Worm (Caenorhabditis elegans) whole organism, young adult: ENCODE measurements around the gene lgc-33.

Experiments
- B0261.1 ChIP-seq: sonication (generic microtip); optimal IDR thresholded peaks from 2 replicates; lab custom pipeline; 2016; ENCODE audit warnings: mild to moderate bottlenecking, missing genetic modification characterization, moderate library complexity, missing compliant biosample characterization
- B0336.3 ChIP-seq: fragments of 200-800 bp; sonication (Bioruptor generic); IDR thresholded peaks from 2 replicates; pipeline ENCODE4 v1.3.6; 2022; ENCODE audit warnings: missing genetic modification characterization, missing compliant biosample characterization
- F33H1.4 ChIP-seq: fragments of 200-800 bp; sonication (Bioruptor generic); IDR thresholded peaks from 2 replicates; pipeline ENCODE4 v1.3.6; 2022; ENCODE audit warnings: missing genetic modification reagents, missing genetic modification characterization, missing compliant biosample characterization
- F37B4.10 ChIP-seq: fragments of 200-800 bp; sonication (Bioruptor generic); IDR thresholded peaks from 2 replicates; pipeline ENCODE4 v1.3.6; 2022; ENCODE audit warnings: missing genetic modification characterization, missing compliant biosample characterization
- K11D2.4 ChIP-seq: fragments of 200-800 bp; sonication (Bioruptor generic); IDR thresholded peaks from 2 replicates; pipeline ENCODE4 v1.3.6; 2022; ENCODE audit warnings: missing genetic modification reagents, missing genetic modification characterization, missing compliant biosample characterization
- ZK185.1 ChIP-seq: sonication (generic microtip); optimal IDR thresholded peaks from 2 replicates; lab custom pipeline; 2016; ENCODE audit warnings: mild to moderate bottlenecking, missing genetic modification characterization, missing compliant biosample characterization; ENCODE audit not compliant: poor library complexity, severe bottlenecking
- aptf-2 ChIP-seq: fragments of 200-800 bp; sonication (Bioruptor generic); conservative IDR thresholded peaks from 2 replicates; pipeline ENCODE4 v1.3.6; 2022; ENCODE audit warnings: missing genetic modification reagents, missing genetic modification characterization, missing compliant biosample characterization
- bed-2 ChIP-seq: fragments of 200-800 bp; sonication (Bioruptor generic); IDR thresholded peaks from 2 replicates; pipeline ENCODE4 v1.3.6; 2022; ENCODE audit warnings: missing genetic modification reagents, missing genetic modification characterization, missing compliant biosample characterization
- cebp-1 ChIP-seq, 2 experiments: fragments of 200-800 bp in 1 of 2; sonication (Bioruptor generic) in 1 of 2; sonication (generic microtip) in 1 of 2; IDR thresholded peaks in 1 of 2; optimal IDR thresholded peaks in 1 of 2; 2 replicates each; pipeline versions ENCODE4 v1.3.6 to Lab custom; 2017 to 2022; ENCODE audit warnings: missing compliant biosample characterization in 2 of 2, missing genetic modification characterization in 2 of 2, mild to moderate bottlenecking in 1 of 2, missing genetic modification reagents in 1 of 2, moderate library complexity in 1 of 2
- ceh-100 ChIP-seq: fragments of 200-800 bp; sonication (Bioruptor generic); IDR thresholded peaks from 2 replicates; pipeline ENCODE4 v1.3.6; 2022; ENCODE audit warnings: missing genetic modification reagents, missing genetic modification characterization, missing compliant biosample characterization
- ceh-40 ChIP-seq: fragments of 200-800 bp; sonication (Bioruptor generic); IDR thresholded peaks from 2 replicates; pipeline ENCODE4 v1.3.6; 2022; ENCODE audit warnings: missing genetic modification characterization, missing compliant biosample characterization
- chd-7 ChIP-seq: sonication (generic microtip); optimal IDR thresholded peaks from 2 replicates; lab custom pipeline; 2016; ENCODE audit warnings: mild to moderate bottlenecking, missing genetic modification characterization, moderate library complexity, missing compliant biosample characterization
- dox-1 ChIP-seq: fragments of 200-800 bp; sonication (Bioruptor generic); IDR thresholded peaks from 2 replicates; pipeline ENCODE4 v1.3.6; 2022; ENCODE audit warnings: missing genetic modification reagents, missing genetic modification characterization, missing compliant biosample characterization
- egl-44 ChIP-seq: fragments of 200-800 bp; sonication (Bioruptor generic); IDR thresholded peaks from 2 replicates; pipeline ENCODE4 v1.3.6; 2022; ENCODE audit warnings: missing genetic modification reagents, missing genetic modification characterization, missing compliant biosample characterization
- egrh-3 ChIP-seq: fragments of 200-800 bp; sonication (Bioruptor generic); IDR thresholded peaks from 2 replicates; pipeline ENCODE4 v1.3.6; 2022; ENCODE audit warnings: missing genetic modification reagents, missing genetic modification characterization, missing compliant biosample characterization
- ets-4 ChIP-seq: fragments of 200-800 bp; sonication (Bioruptor generic); optimal IDR thresholded peaks from 2 replicates; lab custom pipeline; 2018; ENCODE audit warnings: mild to moderate bottlenecking, missing genetic modification characterization, missing compliant biosample characterization
- hlh-26 ChIP-seq: fragments of 200-800 bp; sonication (Bioruptor generic); conservative IDR thresholded peaks from 2 replicates; pipeline ENCODE4 v1.3.6; 2022; ENCODE audit warnings: missing genetic modification reagents, missing genetic modification characterization, missing compliant biosample characterization
- hmg-1.2 ChIP-seq: fragments of 200-800 bp; sonication (Bioruptor generic); IDR thresholded peaks from 2 replicates; pipeline ENCODE4 v1.3.6; 2022; ENCODE audit warnings: missing genetic modification reagents, missing genetic modification characterization, missing compliant biosample characterization
- hmg-20 ChIP-seq: fragments of 200-800 bp; sonication (Bioruptor generic); IDR thresholded peaks from 2 replicates; pipeline ENCODE4 v1.3.6; 2022; ENCODE audit warnings: missing genetic modification reagents, missing genetic modification characterization, missing compliant biosample characterization
- hsf-1 ChIP-seq: fragments of 200-800 bp; sonication (Bioruptor generic); IDR thresholded peaks from 2 replicates; pipeline ENCODE4 v1.3.6; 2022; ENCODE audit warnings: missing genetic modification reagents, missing genetic modification characterization, missing compliant biosample characterization
- lag-1 ChIP-seq: fragments of 200-800 bp; sonication (Bioruptor generic); IDR thresholded peaks from 2 replicates; pipeline ENCODE4 v1.3.6; 2022; ENCODE audit warnings: missing genetic modification reagents, missing genetic modification characterization, missing compliant biosample characterization
- lin-26 ChIP-seq: fragments of 200-800 bp; sonication (Bioruptor generic); IDR thresholded peaks from 2 replicates; pipeline ENCODE4 v1.3.6; 2022; ENCODE audit warnings: missing genetic modification reagents, missing genetic modification characterization, missing compliant biosample characterization
- lin-54 ChIP-seq: fragments of 200-800 bp; sonication (Bioruptor generic); optimal IDR thresholded peaks from 2 replicates; lab custom pipeline; 2018; ENCODE audit warnings: mild to moderate bottlenecking, missing genetic modification characterization, missing compliant biosample characterization
- lsl-1 ChIP-seq: fragments of 200-800 bp; sonication (Bioruptor generic); optimal IDR thresholded peaks from 2 replicates; lab custom pipeline; 2018; ENCODE audit warnings: mild to moderate bottlenecking, missing genetic modification characterization, moderate library complexity, missing compliant biosample characterization
- madf-3 ChIP-seq: fragments of 200-800 bp; sonication (Bioruptor generic); IDR thresholded peaks from 2 replicates; pipeline ENCODE4 v1.3.6; 2022; ENCODE audit warnings: missing genetic modification reagents, missing genetic modification characterization, missing compliant biosample characterization
- madf-6 ChIP-seq: fragments of 200-800 bp; sonication (Bioruptor generic); IDR thresholded peaks from 2 replicates; pipeline ENCODE4 v1.3.6; 2022; ENCODE audit warnings: missing genetic modification reagents, missing genetic modification characterization, missing compliant biosample characterization
- mcd-1 ChIP-seq: fragments of 200-800 bp; sonication (Bioruptor generic); IDR thresholded peaks from 2 replicates; pipeline ENCODE4 v1.3.6; 2022; ENCODE audit warnings: missing genetic modification reagents, missing genetic modification characterization, missing compliant biosample characterization
- pbrm-1 ChIP-seq: fragments of 200-800 bp; sonication (Bioruptor generic); IDR thresholded peaks from 2 replicates; pipeline ENCODE4 v1.3.6; 2022; ENCODE audit warnings: missing genetic modification reagents, missing genetic modification characterization, missing compliant biosample characterization
- rcor-1 ChIP-seq: fragments of 200-800 bp; sonication (Bioruptor generic); IDR thresholded peaks from 2 replicates; pipeline ENCODE4 v1.3.6; 2022; ENCODE audit warnings: missing genetic modification reagents, missing genetic modification characterization, missing compliant biosample characterization
- rpc-1 ChIP-seq, 2 experiments: fragments of 150-350 bp in 1 of 2; sonication (generic microtip) in 1 of 2; optimal IDR thresholded peaks; 2 replicates each; lab custom pipeline; 2014 to 2018; ENCODE audit warnings: missing biosample characterization in 1 of 2, missing genetic modification characterization in 1 of 2, missing genetic modification reagents in 1 of 2, missing genotype in 1 of 2
- sea-2 ChIP-seq: fragments of 200-800 bp; sonication (Bioruptor generic); IDR thresholded peaks from 2 replicates; pipeline ENCODE4 v1.3.6; 2022; ENCODE audit warnings: missing genetic modification characterization, missing compliant biosample characterization
- snpc-4 ChIP-seq, 5 experiments: fragments of 150-350 bp in 1 of 5; sonication (generic microtip) in 4 of 5; optimal IDR thresholded peaks; 2 replicates each; lab custom pipeline; 2014 to 2018; ENCODE audit warnings: missing genetic modification characterization in 5 of 5, missing biosample characterization in 3 of 5, antibody characterized with exemption in 2 of 5, mild to moderate bottlenecking in 2 of 5, missing compliant biosample characterization in 2 of 5, missing genotype in 2 of 5, moderate library complexity in 2 of 5, missing genetic modification reagents in 1 of 5
- tbp1 ChIP-seq: fragments of 200-800 bp; sonication (Bioruptor generic); optimal IDR thresholded peaks from 2 replicates; lab custom pipeline; 2018; ENCODE audit warnings: mild to moderate bottlenecking, missing genetic modification characterization, missing compliant biosample characterization
- unc-130 ChIP-seq: sonication (generic microtip); optimal IDR thresholded peaks from 2 replicates; lab custom pipeline; 2016; ENCODE audit warnings: missing genetic modification reagents, missing genetic modification characterization, missing compliant biosample characterization
- xnd-1 ChIP-seq: sonication (generic microtip); optimal IDR thresholded peaks from 2 replicates; lab custom pipeline; 2016; ENCODE audit warnings: missing genotype, missing genetic modification reagents, missing genetic modification characterization, missing compliant biosample characterization
- zfh-2 ChIP-seq: fragments of 200-800 bp; sonication (Bioruptor generic); conservative IDR thresholded peaks from 2 replicates; pipeline ENCODE4 v1.3.6; 2022; ENCODE audit warnings: missing genetic modification reagents, missing genetic modification characterization, missing compliant biosample characterization
- ztf-18 ChIP-seq: sonication (generic microtip); optimal IDR thresholded peaks from 2 replicates; lab custom pipeline; 2016; ENCODE audit warnings: missing genotype, mild to moderate bottlenecking, missing genetic modification characterization, missing compliant biosample characterization
- ztf-22 ChIP-seq: fragments of 200-800 bp; sonication (Bioruptor generic); optimal IDR thresholded peaks from 2 replicates; lab custom pipeline; 2018; ENCODE audit warnings: mild to moderate bottlenecking, missing genetic modification characterization, moderate library complexity, missing compliant biosample characterization
- ztf-26 ChIP-seq: sonication (generic microtip); optimal IDR thresholded peaks from 2 replicates; lab custom pipeline; 2017; ENCODE audit warnings: missing genetic modification characterization, missing compliant biosample characterization
- ztf-3 ChIP-seq: fragments of 200-800 bp; sonication (Bioruptor generic); optimal IDR thresholded peaks from 2 replicates; lab custom pipeline; 2018; ENCODE audit warnings: mild to moderate bottlenecking, missing genetic modification characterization, missing compliant biosample characterization
- ztf-6 ChIP-seq: fragments of 200-800 bp; sonication (Bioruptor generic); IDR thresholded peaks from 2 replicates; pipeline ENCODE4 v1.3.6; 2022; ENCODE audit warnings: missing genetic modification reagents, missing genetic modification characterization, missing compliant biosample characterization

Gene lgc-33

ce11 chrIV:807027-807516 is 38.2 kb upstream of the lgc-33 start, which contains the start of gene Y55F3BL.6 (continued):
- TF ChIP-seq F33H1.4 (peak; percentile 23; the same call in 1 of the 2 replicates), mcd-1 (peak; percentile 31; the same call in 1 of the 2 replicates), hsf-1 (GFP tag; lab: Robert Waterston, UW) (0 out of 2 replicates have a peak, but pooled peaks have one; percentile 52), lin-54 (peak; percentile 89), ZK185.1 (tag; lab: Kevin White, UChicago) (no peak), madf-6 (GFP tag; lab: Robert Waterston, UW) (no peak), chd-7 (no peak), hmg-20 (GFP tag; lab: Robert Waterston, UW) (no peak), bed-2 (GFP tag; lab: Robert Waterston, UW) (no peak), madf-3 (0 out of 2 replicates have a peak, but pooled peaks have one; percentile 50), ceh-40 (no peak), ets-4 (GFP tag; lab: Kevin White, UChicago) (no peak), lsl-1 (peak; percentile 31), pbrm-1 (no peak), ztf-3 (GFP tag; lab: Kevin White, UChicago) (no peak), egl-44 (no peak)

ce11 chrIV:813341-813740 is 32.0 kb upstream of the lgc-33 start:
- TF ChIP-seq lag-1 (GFP tag; lab: Robert Waterston, UW) (0 out of 2 replicates have a peak, but pooled peaks have one; percentile 28), ztf-18 (tag; lab: Kevin White, UChicago) (peak; percentile 74), F33H1.4 (0 out of 2 replicates have a peak, but pooled peaks have one; percentile 16), ceh-100 (GFP tag; lab: Robert Waterston, UW) (peak; percentile 67), pbrm-1 (peak; percentile 21; the same call in 1 of the 2 replicates), zfh-2 (GFP tag; lab: Robert Waterston, UW) (peak; percentile 55), lin-26 (0 out of 2 replicates have a peak, but pooled peaks have one; percentile 23), egl-44 (peak; percentile 48; the same call in 1 of the 2 replicates), mcd-1 (peak; percentile 89), K11D2.4 (GFP tag; lab: Robert Waterston, UW) (peak; percentile 66), dox-1 (GFP tag; lab: Robert Waterston, UW) (peak; percentile 74), cebp-1 (GFP tag; IDR thresholded peaks at IDR 0.05; lab: Robert Waterston, UW) (peak; percentile 30; the same call in 1 of the 2 replicates), cebp-1 (tag; optimal IDR thresholded peaks at IDR 0.05; lab: Kevin White, UChicago) (peak; percentile 24), rcor-1 (GFP tag; lab: Robert Waterston, UW) (peak; percentile 66; the same call in 1 of the 2 replicates), hmg-1.2 (GFP tag; lab: Robert Waterston, UW) (peak; percentile 93), egrh-3 (peak; percentile 37; the same call in 1 of the 2 replicates), F37B4.10 (GFP tag; lab: Robert Waterston, UW) (0 out of 2 replicates have a peak, but pooled peaks have one; percentile 36)

ce11 chrIV:817879-818278 is 27.4 kb upstream of the lgc-33 start:
- TF ChIP-seq B0261.1 (tag; lab: Kevin White, UChicago) (peak; percentile 43), tbp1 (GFP tag; lab: Kevin White, UChicago) (peak; percentile 64), lag-1 (GFP tag; lab: Robert Waterston, UW) (no peak), lsl-1 (no peak), aptf-2 (no peak), chd-7 (no peak), hsf-1 (GFP tag; lab: Robert Waterston, UW) (no peak), xnd-1 (tag; lab: Kevin White, UChicago) (no peak), ztf-26 (tag; lab: Kevin White, UChicago) (no peak), ztf-22 (GFP tag; lab: Kevin White, UChicago) (no peak), sea-2 (GFP tag; lab: Robert Waterston, UW) (no peak), madf-3 (no peak), snpc-4 (GFP tag; optimal IDR thresholded peaks at IDR 0.05; lab: Kevin White, UChicago) (no peak), snpc-4 (tag; optimal IDR thresholded peaks at IDR 0.05; lab: Kevin White, UChicago) (peak in 1 of 4 experiments; percentile 35), B0336.3 (GFP tag; lab: Robert Waterston, UW) (no peak), rpc-1 (optimal IDR thresholded peaks at IDR 0.05; lab: Kevin White, UChicago) (peak; percentile 18), rpc-1 (tag; optimal IDR thresholded peaks at IDR 0.05; lab: Kevin White, UChicago) (peak; percentile 29), hlh-26 (GFP tag; lab: Robert Waterston, UW) (no peak), unc-130 (GFP tag; lab: Kevin White, UChicago) (no peak), ztf-6 (GFP tag; lab: Robert Waterston, UW) (no peak), ceh-100 (GFP tag; lab: Robert Waterston, UW) (no peak)
